Worm (Caenorhabditis elegans) whole organism, young adult: ENCODE results near the gene fbxa-79.

Source experiments
- unc-130 ChIP-seq: sonication (generic microtip); optimal IDR thresholded peaks from 2 replicates; lab custom pipeline; 2016; ENCODE audit warnings: missing genetic modification reagents, missing genetic modification characterization, missing compliant biosample characterization
- unc-62 ChIP-seq: fragments of 150-350 bp; optimal IDR thresholded peaks from 2 replicates; lab custom pipeline; 2014; ENCODE audit warnings: missing biosample characterization, missing genetic modification reagents, missing genetic modification characterization

DNA sequence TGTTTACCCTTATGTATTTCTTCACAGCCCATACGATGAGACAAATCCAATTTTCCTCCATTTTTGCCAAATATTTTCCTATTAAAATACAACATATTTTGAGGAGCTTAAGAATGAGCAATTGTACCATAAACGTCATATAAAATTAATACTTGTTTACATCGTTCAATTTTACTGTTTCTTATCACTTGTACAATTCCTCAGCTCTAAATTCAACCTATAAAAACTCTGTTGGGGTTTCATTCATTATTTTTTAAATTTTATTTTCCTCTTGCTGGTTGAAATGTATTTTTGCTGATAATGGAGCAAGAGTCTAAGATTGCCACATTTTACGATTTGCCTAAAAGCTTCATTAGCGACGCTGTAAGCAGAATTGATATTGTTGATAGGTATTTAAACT lies 4.7 kb downstream of the fbxa-79 start, which contains the start of gene fbxa-75:
- no peak for TF ChIP-seq unc-62 (GFP tag; lab: Kevin White, UChicago)
- no peak for TF ChIP-seq unc-130
